Fruit fly (Drosophila melanogaster) whole organism, prepupa: ENCODE measurements around the gene CG9626.

Experiments used
- Blimp-1 ChIP-seq: fragments of 200-800 bp; sonication (Bioruptor generic); optimal IDR thresholded peaks from 3 replicates; lab custom pipeline; 2017; ENCODE audit warnings: missing biosample characterization, missing genetic modification characterization, mild to moderate bottlenecking, moderate library complexity, missing genetic modification reagents
- CG10669 ChIP-seq: fragments of 200-800 bp; sonication (Bioruptor generic); optimal IDR thresholded peaks from 3 replicates; lab custom pipeline; 2018; ENCODE audit warnings: missing biosample characterization, mild to moderate bottlenecking, missing genetic modification characterization, moderate library complexity
- CG11902 ChIP-seq: fragments of 200-800 bp; sonication (Bioruptor generic); optimal IDR thresholded peaks from 3 replicates; lab custom pipeline; 2016; ENCODE audit warnings: missing biosample characterization, missing genetic modification characterization
- CG1621 ChIP-seq: fragments of 200-800 bp; sonication (Bioruptor generic); optimal IDR thresholded peaks from 3 replicates; lab custom pipeline; 2018; ENCODE audit warnings: missing biosample characterization, mild to moderate bottlenecking, missing genetic modification characterization
- CG34406 ChIP-seq: fragments of 200-800 bp; sonication (Bioruptor generic); optimal IDR thresholded peaks from 3 replicates; lab custom pipeline; 2016; ENCODE audit warnings: missing biosample characterization, missing genetic modification characterization
- CG6854 ChIP-seq: fragments of 200-800 bp; sonication (Bioruptor generic); optimal IDR thresholded peaks from 2 replicates; lab custom pipeline; 2017; ENCODE audit warnings: missing biosample characterization, mild to moderate bottlenecking, missing genetic modification characterization
- Lpt ChIP-seq: fragments of 200-800 bp; sonication (Bioruptor generic); optimal IDR thresholded peaks from 3 replicates; lab custom pipeline; 2016; ENCODE audit warnings: missing biosample characterization, missing genetic modification characterization
- OdsH ChIP-seq: fragments of 200-800 bp; sonication (Bioruptor generic); optimal IDR thresholded peaks from 3 replicates; lab custom pipeline; 2016; ENCODE audit warnings: missing biosample characterization, missing genetic modification characterization
- achi ChIP-seq: fragments of 200-800 bp; sonication (Bioruptor generic); optimal IDR thresholded peaks from 3 replicates; lab custom pipeline; 2016; ENCODE audit warnings: missing biosample characterization, missing genetic modification characterization
- eg ChIP-seq: fragments of 200-800 bp; sonication (Bioruptor generic); IDR thresholded peaks from 3 replicates; pipeline ENCODE4 v1.3.6; 2022; ENCODE audit warnings: missing biosample characterization, missing genetic modification characterization
- esn ChIP-seq: fragments of 200-800 bp; sonication (Bioruptor generic); optimal IDR thresholded peaks from 2 replicates; lab custom pipeline; 2016; ENCODE audit warnings: missing biosample characterization, mild to moderate bottlenecking, missing genetic modification characterization, moderate library complexity
- net ChIP-seq: fragments of 200-800 bp; sonication (Bioruptor generic); optimal IDR thresholded peaks from 3 replicates; lab custom pipeline; 2016; ENCODE audit warnings: missing biosample characterization, missing genetic modification characterization
- svp ChIP-seq: fragments of 200-800 bp; sonication (Bioruptor generic); peaks from one replicate; lab custom pipeline; 2016; ENCODE audit warnings: missing biosample characterization, missing genetic modification characterization
- vri ChIP-seq: fragments of 200-800 bp; sonication (Bioruptor generic); optimal IDR thresholded peaks from 3 replicates; lab custom pipeline; 2016; ENCODE audit warnings: missing biosample characterization, mild to moderate bottlenecking, missing genetic modification characterization

dm6 chr3R:8306188-8306926 is 5.6 kb upstream of the CG9626 start:
- TF ChIP-seq CG11902: no peak
- TF ChIP-seq eg: no peak
- no peak for TF ChIP-seq CG6854
- no peak for TF ChIP-seq CG10669
- no peak for TF ChIP-seq Blimp-1
- TF ChIP-seq CG34406 (GFP tag; lab: Kevin White, UChicago): no peak
- no peak for TF ChIP-seq Lpt (GFP tag; lab: Kevin White, UChicago)
- TF ChIP-seq vri (GFP tag; lab: Kevin White, UChicago): no peak
- TF ChIP-seq OdsH (GFP tag; lab: Kevin White, UChicago): no peak
- no peak for TF ChIP-seq esn (GFP tag; lab: Kevin White, UChicago)
- no peak for TF ChIP-seq achi (GFP tag; lab: Kevin White, UChicago)
- no peak for TF ChIP-seq svp (GFP tag; lab: Kevin White, UChicago)
- no peak for TF ChIP-seq CG1621 (tag; lab: Kevin White, UChicago)
- no peak for TF ChIP-seq net (GFP tag; lab: Kevin White, UChicago)
